Fruit fly (Drosophila melanogaster): ENCODE results near the gene Rpp20.

DNA sequence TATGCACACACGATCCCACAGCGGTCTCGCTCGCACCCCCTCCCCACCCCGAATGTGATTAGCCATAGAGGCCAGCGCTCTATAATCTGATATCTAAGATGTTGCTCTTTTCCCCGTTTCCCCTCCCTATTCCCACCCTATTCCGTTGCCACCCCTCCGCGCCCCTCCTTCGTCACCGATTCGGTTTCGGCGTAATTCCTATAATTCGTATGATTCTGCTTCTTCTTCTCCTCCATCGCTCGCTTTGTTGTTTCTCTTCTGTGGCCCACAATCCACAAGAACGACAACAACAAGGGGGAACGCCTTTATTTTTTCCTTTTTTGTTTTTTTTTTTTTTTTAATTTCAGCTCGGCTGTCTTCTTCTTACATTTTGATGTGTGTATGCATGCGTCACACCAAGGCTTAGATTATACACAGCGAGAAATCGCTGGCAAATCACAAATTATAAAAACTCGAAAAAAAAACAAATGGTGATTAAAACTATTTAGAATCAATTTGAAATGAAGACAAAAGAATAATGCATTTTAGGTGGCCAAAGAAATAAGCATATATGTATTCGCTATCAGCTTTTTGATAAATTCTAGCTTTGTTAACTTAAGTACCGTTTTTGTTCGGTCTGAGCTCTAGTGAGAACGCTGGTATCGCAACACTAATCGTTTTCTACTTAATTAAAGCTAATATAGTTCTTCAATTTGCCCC is 25.7 kb downstream of the Rpp20 start:
- TF ChIP-seq CG12768 (GFP tag; optimal IDR thresholded peaks at IDR 0.05) (no peak), tj (GFP tag; optimal IDR thresholded peaks at IDR 0.05) (no peak), Mnt (GFP tag; optimal IDR thresholded peaks at IDR 0.05) (no peak), CG7101 (tag; optimal IDR thresholded peaks at IDR 0.05) (no peak)
